Fruit fly (Drosophila melanogaster): ENCODE results near the gene CtsL4.
A peak's percentile ranks its signal among the peaks of the same experiment; 100 is the strongest.

The CtsL4 gene

dm6 chr2L:10334213-10334612, 22.2 kb downstream of the CtsL4 start:
- TF ChIP-seq CG16779 (GFP tag; IDR thresholded peaks at IDR 0.05) (no peak), mld (GFP tag; IDR thresholded peaks at IDR 0.05; ENCODE audit: partially characterized antibody) (0 out of 3 replicates have a peak, but pooled peaks have one; percentile 50), Elba2 (GFP tag; optimal IDR thresholded peaks at IDR 0.05) (peak; percentile 21), CG4360 (GFP tag; IDR thresholded peaks at IDR 0.05) (0 out of 2 replicates have a peak, but pooled peaks have one; percentile 6), CG17328 (GFP tag; IDR thresholded peaks at IDR 0.05) (0 out of 2 replicates have a peak, but pooled peaks have one; percentile 15), Med (GFP tag) (peak; percentile 71)

dm6 chr2L:10333091-10333991, 23.1 kb downstream of the CtsL4 start, which contains the start of gene GATAd:
Gene GATAd, plus strand, starts transcription at chr2L:10333734.
- TF ChIP-seq CG15696 (tag; optimal IDR thresholded peaks at IDR 0.05) = no peak
- no peak for TF ChIP-seq CG7987 (GFP tag; optimal IDR thresholded peaks at IDR 0.05)
- TF ChIP-seq NFAT (GFP tag; IDR thresholded peaks at IDR 0.05) = no peak
- peak; percentile 25 for TF ChIP-seq nmo (GFP tag; optimal IDR thresholded peaks at IDR 0.05)
- TF ChIP-seq sisA (GFP tag; IDR thresholded peaks at IDR 0.05) = no peak
- TF ChIP-seq gcm (GFP tag; optimal IDR thresholded peaks at IDR 0.05) = no peak
- TF ChIP-seq CG4707 (GFP tag; optimal IDR thresholded peaks at IDR 0.05) = no peak
- peak; percentile 18 for TF ChIP-seq exex (tag; optimal IDR thresholded peaks at IDR 0.05)
- peak; percentile 9 for TF ChIP-seq CG2120 (GFP tag; optimal IDR thresholded peaks at IDR 0.05)
- TF ChIP-seq dysf (GFP tag; IDR thresholded peaks at IDR 0.05) = no peak
- TF ChIP-seq grau (tag; optimal IDR thresholded peaks at IDR 0.05) = peak; percentile 19
- no peak for TF ChIP-seq kah (GFP tag; optimal IDR thresholded peaks at IDR 0.05)
- no peak for TF ChIP-seq Oaz (GFP tag; IDR thresholded peaks at IDR 0.05)
- TF ChIP-seq ems (GFP tag; optimal IDR thresholded peaks at IDR 0.05) = no peak
- TF ChIP-seq CG30020 (tag; optimal IDR thresholded peaks at IDR 0.05) = peak; percentile 95
- no peak for TF ChIP-seq CG10321 (GFP tag; IDR thresholded peaks at IDR 0.05)
- no peak for TF ChIP-seq CHES-1-like (GFP tag; optimal IDR thresholded peaks at IDR 0.05)
- TF ChIP-seq Sox102F (GFP tag; optimal IDR thresholded peaks at IDR 0.05) = no peak
- no peak for TF ChIP-seq hb (GFP tag; IDR thresholded peaks at IDR 0.05; ENCODE audit: partially characterized antibody)
- no peak for TF ChIP-seq lab (GFP tag; optimal IDR thresholded peaks at IDR 0.05)
- TF ChIP-seq ssp (GFP tag; IDR thresholded peaks at IDR 0.05) = peak; percentile 21; the same call in 1 of the 2 replicates
- TF ChIP-seq Spps (tag; optimal IDR thresholded peaks at IDR 0.05) = no peak
- no peak for TF ChIP-seq Aef1 (GFP tag; IDR thresholded peaks at IDR 0.05)
- TF ChIP-seq HLH54F (GFP tag; optimal IDR thresholded peaks at IDR 0.05) = no peak
- TF ChIP-seq Scr (GFP tag; IDR thresholded peaks at IDR 0.05; ENCODE audit: partially characterized antibody) = peak; percentile 37
- TF ChIP-seq sna (GFP tag; IDR thresholded peaks at IDR 0.05; ENCODE audit: partially characterized antibody) = no peak
- no peak for TF ChIP-seq NfI (GFP tag; optimal IDR thresholded peaks at IDR 0.05)
- TF ChIP-seq hth (optimal IDR thresholded peaks at IDR 0.05) = no peak
- no peak for TF ChIP-seq ERR (GFP tag; optimal IDR thresholded peaks at IDR 0.05)
- no peak for TF ChIP-seq mirr (GFP tag; optimal IDR thresholded peaks at IDR 0.05)
- peak; percentile 27 for TF ChIP-seq CG30403 (GFP tag; optimal IDR thresholded peaks at IDR 0.05)
- TF ChIP-seq Doc2 (GFP tag; IDR thresholded peaks at IDR 0.05) = no peak
- TF ChIP-seq CG13296 (GFP tag; optimal IDR thresholded peaks at IDR 0.05) = no peak
- TF ChIP-seq br (optimal IDR thresholded peaks at IDR 0.05) = no peak
- no peak for TF ChIP-seq Hey (tag; optimal IDR thresholded peaks at IDR 0.05)
- TF ChIP-seq kay (GFP tag; optimal IDR thresholded peaks at IDR 0.05) = peak; percentile 87
- TF ChIP-seq CG12104 (GFP tag; optimal IDR thresholded peaks at IDR 0.05) = no peak
- TF ChIP-seq mld (GFP tag; IDR thresholded peaks at IDR 0.05; ENCODE audit: partially characterized antibody) = no peak
- no peak for TF ChIP-seq sc (optimal IDR thresholded peaks at IDR 0.05)
- TF ChIP-seq sc (GFP tag; optimal IDR thresholded peaks at IDR 0.05) = no peak
- TF ChIP-seq Sin3A (optimal IDR thresholded peaks at IDR 0.05) = peak; percentile 3
- TF ChIP-seq CG9727 (GFP tag; optimal IDR thresholded peaks at IDR 0.05) = no peak
- peak; percentile 47; the same call in 1 of the 2 replicates for TF ChIP-seq CG13287 (GFP tag; IDR thresholded peaks at IDR 0.05; ENCODE audit: partially characterized antibody)
